Worm (Caenorhabditis elegans) whole organism, mixed stage, embryonic: ENCODE measurements around the gene T28A11.2.

Source experiments
- ces-1 ChIP-seq: fragments of 150-350 bp; optimal IDR thresholded peaks from 2 replicates; lab custom pipeline; 2014; ENCODE audit warnings: missing biosample characterization, missing genetic modification reagents, missing genetic modification characterization
- cnd-1 ChIP-seq: fragments of 200-800 bp; sonication (Bioruptor generic); optimal IDR thresholded peaks from 2 replicates; lab custom pipeline; 2018; ENCODE audit warnings: mild to moderate bottlenecking, missing genetic modification characterization, missing compliant biosample characterization
- elt-3 ChIP-seq: fragments of 150-350 bp; optimal IDR thresholded peaks from 2 replicates; lab custom pipeline; 2014; ENCODE audit warnings: missing biosample characterization, missing genetic modification characterization
- ham-2 ChIP-seq: fragments of 200-800 bp; sonication (Bioruptor generic); optimal IDR thresholded peaks from 2 replicates; lab custom pipeline; 2018; ENCODE audit warnings: mild to moderate bottlenecking, missing genetic modification characterization, missing compliant biosample characterization
- nhr-237 ChIP-seq: fragments of 150-350 bp; optimal IDR thresholded peaks from 2 replicates; lab custom pipeline; 2014; ENCODE audit warnings: missing biosample characterization, missing genetic modification characterization
- pha-4 ChIP-seq: fragments of 150-350 bp; optimal IDR thresholded peaks from 2 replicates; lab custom pipeline; 2018; ENCODE audit warnings: missing biosample characterization, missing genetic modification reagents, missing genetic modification characterization
- unc-62 ChIP-seq: fragments of 150-350 bp; optimal IDR thresholded peaks from 2 replicates; lab custom pipeline; 2014; ENCODE audit warnings: missing biosample characterization, missing genetic modification reagents, missing genetic modification characterization
- ztf-11 ChIP-seq: fragments of 150-350 bp; optimal IDR thresholded peaks from 2 replicates; lab custom pipeline; 2014; ENCODE audit warnings: missing biosample characterization, missing genetic modification characterization

DNA sequence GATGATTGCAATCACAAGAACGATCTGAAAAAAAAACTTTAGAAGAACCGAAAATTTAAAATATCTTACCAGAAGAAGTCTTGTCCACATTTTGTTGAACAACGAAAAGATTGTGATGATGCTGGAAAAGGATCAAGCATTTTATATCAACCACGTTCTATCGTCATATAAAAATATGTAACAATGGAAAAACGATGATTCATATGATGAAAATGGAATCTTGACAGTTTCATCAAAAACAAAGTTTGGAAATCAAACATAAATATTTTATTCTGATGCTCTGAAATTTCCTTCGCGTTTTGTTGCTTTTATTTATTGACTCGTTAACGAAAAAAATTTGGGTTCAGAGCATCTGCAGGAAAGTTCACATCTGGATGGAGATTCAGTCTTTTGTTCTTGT lies 43.6 kb upstream of the T28A11.2 start, which contains the start of the genes K08D9.9 and str-16:
- no peak for TF ChIP-seq ces-1 (GFP tag; lab: Kevin White, UChicago)
- no peak for TF ChIP-seq pha-4 (tag; lab: Kevin White, UChicago)
- TF ChIP-seq unc-62 (GFP tag; lab: Kevin White, UChicago) = no peak
- no peak for TF ChIP-seq elt-3 (tag; lab: Kevin White, UChicago)
- no peak for TF ChIP-seq cnd-1 (tag; lab: Kevin White, UChicago)
- no peak for TF ChIP-seq ztf-11 (tag; lab: Kevin White, UChicago)
- no peak for TF ChIP-seq ham-2
- TF ChIP-seq nhr-237 (tag; lab: Kevin White, UChicago) = no peak
